Fruit fly (Drosophila melanogaster): ENCODE results near the gene mtgo.
A peak's percentile ranks its signal among the peaks of the same experiment; 100 is the strongest.

The mtgo gene

DNA sequence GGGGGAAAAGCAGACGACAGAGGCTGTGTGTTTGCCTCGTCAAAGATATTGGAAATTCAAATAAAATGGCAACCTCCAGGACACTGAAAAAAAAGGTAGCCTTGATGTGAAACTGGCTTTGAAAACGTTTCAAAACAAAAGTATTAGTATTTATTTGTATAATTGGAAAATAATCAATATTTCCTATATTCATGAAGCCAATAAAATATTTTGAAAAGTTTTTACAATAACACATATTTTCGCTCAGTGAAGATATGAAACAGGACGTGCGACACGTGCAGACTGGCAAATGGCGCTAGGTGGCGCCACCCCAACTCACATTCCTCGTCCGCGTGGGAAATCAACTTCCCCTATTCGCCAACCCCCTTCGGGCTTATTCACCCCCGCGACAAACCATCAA, 103.0 kb downstream of the mtgo start (continued):
- TF ChIP-seq dati (GFP tag; IDR thresholded peaks at IDR 0.05) = no peak
- TF ChIP-seq Doc3 (GFP tag; IDR thresholded peaks at IDR 0.05; ENCODE audit: partially characterized antibody) = no peak
- no peak for TF ChIP-seq CG4282 (GFP tag; optimal IDR thresholded peaks at IDR 0.05)
- TF ChIP-seq Hmr (GFP tag; optimal IDR thresholded peaks at IDR 0.05) = peak; percentile 75
- TF ChIP-seq CG17385 (GFP tag; optimal IDR thresholded peaks at IDR 0.05) = peak; percentile 32
- peak; percentile 22 for TF ChIP-seq CG15011 (GFP tag; optimal IDR thresholded peaks at IDR 0.05)
- no peak for TF ChIP-seq mam (GFP tag; optimal IDR thresholded peaks at IDR 0.05)
- TF ChIP-seq Ptx1 (GFP tag; IDR thresholded peaks at IDR 0.05) = peak; percentile 56; the same call in 1 of the 2 replicates
- TF ChIP-seq CG6765 (GFP tag; optimal IDR thresholded peaks at IDR 0.05) = peak; percentile 51
- TF ChIP-seq ems (GFP tag; optimal IDR thresholded peaks at IDR 0.05) = peak; percentile 27
- TF ChIP-seq CG5245 (GFP tag; optimal IDR thresholded peaks at IDR 0.05) = no peak
- peak; percentile 58 for TF ChIP-seq Sox102F (GFP tag; optimal IDR thresholded peaks at IDR 0.05)
- no peak for TF ChIP-seq abd-A (tag; optimal IDR thresholded peaks at IDR 0.05)
- TF ChIP-seq pho (GFP tag; optimal IDR thresholded peaks at IDR 0.05) = peak; percentile 24
- peak; percentile 77 for TF ChIP-seq CG7556 (GFP tag; optimal IDR thresholded peaks at IDR 0.05)
- TF ChIP-seq CG2875 (GFP tag; optimal IDR thresholded peaks at IDR 0.05) = no peak
- TF ChIP-seq CG2889 (GFP tag; IDR thresholded peaks at IDR 0.05) = no peak
- TF ChIP-seq GATAe (GFP tag; conservative IDR thresholded peaks at IDR 0.05) = no peak
- TF ChIP-seq lilli (GFP tag; optimal IDR thresholded peaks at IDR 0.05) = peak; percentile 50
- no peak for TF ChIP-seq CG8944 (GFP tag; optimal IDR thresholded peaks at IDR 0.05)
- TF ChIP-seq Camta (GFP tag; optimal IDR thresholded peaks at IDR 0.05) = no peak
- TF ChIP-seq unpg (GFP tag; optimal IDR thresholded peaks at IDR 0.05) = peak; percentile 60
- peak; percentile 12 for TF ChIP-seq CG1233 (GFP tag; optimal IDR thresholded peaks at IDR 0.05)
- peak; percentile 63 for TF ChIP-seq sob (GFP tag; IDR thresholded peaks at IDR 0.05)
- TF ChIP-seq Adf1 (GFP tag; IDR thresholded peaks at IDR 0.05) = 0 out of 2 replicates have a peak, but pooled peaks have one; percentile 11
- no peak for TF ChIP-seq eyg (GFP tag; optimal IDR thresholded peaks at IDR 0.05)
- TF ChIP-seq CG2199 (GFP tag; IDR thresholded peaks at IDR 0.05) = no peak
- TF ChIP-seq repo (GFP tag; optimal IDR thresholded peaks at IDR 0.05) = no peak
- peak; percentile 27 for TF ChIP-seq slou (GFP tag; optimal IDR thresholded peaks at IDR 0.05)
- TF ChIP-seq schlank (tag; optimal IDR thresholded peaks at IDR 0.05) = peak; percentile 8
- peak; percentile 12 for TF ChIP-seq trem (tag; optimal IDR thresholded peaks at IDR 0.05)
- peak; percentile 57 for TF ChIP-seq HHEX (GFP tag; optimal IDR thresholded peaks at IDR 0.05)
- TF ChIP-seq CG3726 (GFP tag; IDR thresholded peaks at IDR 0.05) = no peak
- TF ChIP-seq CG16779 (GFP tag; IDR thresholded peaks at IDR 0.05) = no peak
- TF ChIP-seq CG15696 (tag; optimal IDR thresholded peaks at IDR 0.05) = peak; percentile 11
- no peak for TF ChIP-seq CG12942 (GFP tag; optimal IDR thresholded peaks at IDR 0.05)
- TF ChIP-seq rib (GFP tag; IDR thresholded peaks at IDR 0.05) = no peak
- TF ChIP-seq sd (tag; optimal IDR thresholded peaks at IDR 0.05) = peak; percentile 46
- no peak for TF ChIP-seq crc (GFP tag; optimal IDR thresholded peaks at IDR 0.05)
- TF ChIP-seq crp (GFP tag; optimal IDR thresholded peaks at IDR 0.05) = no peak
- TF ChIP-seq CG11504 (tag; optimal IDR thresholded peaks at IDR 0.05) = peak; percentile 71
- no peak for TF ChIP-seq CG1529 (GFP tag; optimal IDR thresholded peaks at IDR 0.05)
- TF ChIP-seq CG17912 (GFP tag; optimal IDR thresholded peaks at IDR 0.05) = no peak
- TF ChIP-seq HLH3B (GFP tag; IDR thresholded peaks at IDR 0.05) = 0 out of 2 replicates have a peak, but pooled peaks have one; percentile 28
- peak; percentile 58 for TF ChIP-seq lmd (GFP tag; IDR thresholded peaks at IDR 0.05)
- peak; percentile 50 for TF ChIP-seq CG13894 (tag; optimal IDR thresholded peaks at IDR 0.05)
- no peak for TF ChIP-seq exex (tag; optimal IDR thresholded peaks at IDR 0.05)
- TF ChIP-seq kay (GFP tag; optimal IDR thresholded peaks at IDR 0.05) = peak; percentile 9
- no peak for TF ChIP-seq CG14014 (GFP tag; IDR thresholded peaks at IDR 0.05)
- TF ChIP-seq CG34224 (GFP tag; IDR thresholded peaks at IDR 0.05; ENCODE audit: partially characterized antibody) = no peak
- no peak for TF ChIP-seq Nf-YA (GFP tag; IDR thresholded peaks at IDR 0.05)

All from whole organism, embryonic.